Fruit fly (Drosophila melanogaster) whole organism, larva: ENCODE results near the gene CG9393.
A peak's percentile ranks its signal among the peaks of the same experiment; 100 is the strongest.

Experiments
- noc ChIP-seq: fragments of 200-800 bp; sonication (Bioruptor generic); optimal IDR thresholded peaks from 3 replicates; lab custom pipeline; 2019; ENCODE audit warnings: missing biosample characterization, mild to moderate bottlenecking, missing genetic modification characterization, moderate library complexity

The CG9393 gene

DNA sequence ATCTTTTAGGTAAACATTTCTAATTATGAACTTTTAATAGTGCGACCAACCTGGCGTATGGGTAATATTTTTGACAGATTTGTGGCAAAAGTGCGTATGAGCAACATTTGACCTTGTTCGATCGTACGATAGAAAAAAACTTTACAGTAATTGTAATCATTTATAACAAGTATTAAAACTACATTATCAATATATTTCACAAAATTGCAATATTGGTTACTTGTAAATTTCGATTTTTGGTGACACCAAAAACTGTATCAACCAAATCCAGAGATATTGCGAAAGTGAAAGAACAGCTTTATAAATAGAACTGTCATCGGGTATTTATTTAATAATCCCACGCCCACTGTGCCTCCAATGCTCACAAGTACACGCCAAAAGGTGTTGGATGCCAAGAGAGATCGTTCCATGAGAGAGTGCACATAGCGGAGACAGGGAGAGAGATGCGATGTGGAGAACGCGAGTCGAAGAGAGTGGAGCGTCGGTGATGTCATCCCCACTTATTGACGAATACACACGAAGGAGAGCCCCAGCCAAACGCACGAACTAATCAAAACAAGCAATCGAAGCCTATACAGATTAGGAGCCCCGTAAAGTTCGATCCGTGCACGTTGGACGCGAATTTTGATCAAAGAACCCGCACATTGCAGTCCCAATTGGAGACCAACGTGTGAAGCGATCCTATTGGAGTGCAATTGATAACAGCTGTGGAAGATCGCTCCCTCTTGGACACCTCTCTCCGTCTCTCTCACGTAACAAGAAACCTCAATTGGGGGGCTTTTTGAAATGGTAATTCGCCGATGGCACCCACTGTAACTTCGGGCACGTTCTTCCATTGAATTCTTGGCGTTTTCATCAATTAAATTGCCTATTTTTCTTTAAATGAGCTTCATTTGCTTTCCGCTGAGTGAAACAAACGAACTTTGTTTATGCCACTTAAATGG lies 30.0 kb downstream of the CG9393 start:
- TF ChIP-seq noc (tag; lab: Kevin White, UChicago) = peak; percentile 98

DNA sequence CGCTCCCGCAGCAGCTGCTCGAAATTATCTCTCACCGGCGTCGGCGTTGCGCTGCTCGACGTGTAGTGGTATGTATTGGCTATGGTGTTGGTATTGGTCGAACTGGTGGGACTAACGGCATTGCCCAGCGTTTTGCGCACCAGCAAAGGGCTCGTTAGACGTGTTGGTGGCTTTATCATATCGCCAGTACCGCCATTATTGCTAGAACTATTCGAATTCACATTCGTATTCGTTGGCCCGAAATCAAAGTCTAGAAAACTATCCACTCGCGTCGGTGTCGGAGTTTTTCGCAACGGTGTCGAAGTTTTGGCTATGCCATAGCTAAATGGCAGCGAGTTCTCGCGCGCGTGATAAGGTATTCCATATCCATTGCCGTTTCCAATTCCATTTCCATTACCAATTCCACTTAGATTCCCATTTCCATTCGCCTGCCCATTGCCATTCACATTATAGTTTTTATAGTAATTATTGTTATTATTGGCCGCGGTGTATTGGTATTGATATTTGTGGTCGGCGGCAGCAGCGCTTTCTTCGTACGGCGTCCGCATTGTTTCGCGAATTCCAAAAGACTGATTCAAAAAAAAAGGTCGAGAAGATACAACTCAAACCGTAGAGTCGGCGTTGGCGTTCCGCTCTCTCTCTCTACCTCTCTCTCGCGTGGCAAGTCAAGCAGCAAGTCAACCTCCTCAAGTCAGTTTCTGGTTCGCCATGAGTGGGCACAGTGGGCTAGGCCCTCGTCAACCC lies 30.9 kb downstream of the CG9393 start, which contains the start of gene by:
by (minus strand) TSS at position 575 of the 744 bp plus-strand sequence.
- no peak for TF ChIP-seq noc (tag; lab: Kevin White, UChicago)

DNA sequence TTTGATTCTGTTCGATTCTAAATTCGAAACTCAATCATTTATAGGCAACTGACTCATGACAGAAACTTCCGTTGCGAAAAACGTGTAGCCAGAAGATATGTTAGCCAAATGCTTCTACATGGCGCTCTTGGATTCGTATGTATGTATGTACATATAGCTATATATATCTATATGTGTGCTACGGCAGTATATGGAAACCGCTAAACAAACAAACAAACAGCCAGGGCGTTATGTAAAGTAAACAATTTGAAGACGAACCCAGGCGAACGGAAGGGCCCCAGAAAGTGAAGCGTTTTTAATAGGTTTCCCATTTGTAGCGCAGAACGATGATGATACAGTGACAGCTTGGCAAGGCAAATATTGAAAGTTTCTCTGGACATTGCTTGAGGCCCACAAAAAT lies 33.6 kb downstream of the CG9393 start:
- no peak for TF ChIP-seq noc (tag; lab: Kevin White, UChicago)

DNA sequence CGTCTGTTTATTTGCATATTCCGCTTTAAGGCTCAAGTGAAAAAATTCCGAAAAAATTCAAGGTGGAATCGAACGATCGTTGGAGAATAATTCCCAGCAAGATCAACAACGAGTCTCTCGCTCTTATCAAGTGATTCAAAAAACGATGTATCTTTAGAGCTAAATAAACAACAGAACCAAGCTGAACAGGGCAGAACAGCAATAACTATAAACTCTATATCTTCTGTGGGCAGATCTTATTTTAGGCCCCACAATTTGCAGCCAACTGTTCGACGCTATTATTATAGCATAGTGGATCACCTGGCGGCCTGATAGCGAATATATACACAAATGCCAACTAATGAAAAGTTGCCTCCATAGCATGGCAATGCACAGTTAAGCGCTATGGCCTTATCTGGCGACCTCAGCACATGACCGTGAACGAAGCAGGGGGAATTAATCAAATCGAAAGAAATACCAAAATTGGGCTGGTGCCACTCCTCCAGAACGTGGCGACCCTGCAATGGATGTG lies 34.0 kb downstream of the CG9393 start:
- TF ChIP-seq noc (tag; lab: Kevin White, UChicago) = no peak

DNA sequence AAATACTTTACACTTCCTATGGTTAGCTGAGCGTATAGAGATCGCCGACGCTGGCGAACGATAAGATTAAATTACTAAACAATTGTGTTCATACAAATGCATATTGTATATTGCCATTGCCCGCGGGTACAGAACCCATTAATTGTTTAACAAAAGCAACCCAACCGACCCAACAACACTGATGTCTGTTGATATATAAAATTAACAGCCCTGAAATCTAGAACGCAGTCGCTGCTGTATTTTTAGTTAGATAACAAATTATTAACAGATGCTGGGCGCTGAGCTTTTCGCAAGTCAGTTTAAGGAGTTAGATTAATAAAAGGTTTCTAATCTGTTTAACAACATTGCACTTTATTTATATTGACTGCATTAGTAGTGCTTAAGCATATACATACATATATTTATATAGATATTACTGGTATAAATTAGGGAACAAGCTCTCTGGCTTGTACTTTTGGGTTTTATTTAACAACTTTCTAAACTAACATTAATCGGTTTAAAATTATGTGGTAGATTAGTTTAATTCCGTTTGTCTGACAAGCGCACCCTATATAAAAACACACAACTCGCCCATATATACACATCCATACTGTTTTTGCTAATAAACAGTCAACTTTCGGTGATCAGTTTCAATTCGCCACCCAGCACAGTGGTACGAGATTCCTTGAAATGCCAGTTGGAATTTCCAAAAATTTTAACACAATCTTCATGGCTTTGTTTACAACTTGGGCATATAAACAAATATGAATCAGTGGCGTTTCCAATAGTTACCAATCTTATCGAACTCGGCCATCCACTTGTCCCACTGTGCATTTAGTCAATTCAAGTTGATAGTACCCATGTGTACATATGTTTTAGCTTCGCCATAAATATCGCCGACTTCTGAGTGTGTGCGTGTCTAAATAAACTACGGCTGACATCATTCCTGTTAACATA lies 35.3 kb downstream of the CG9393 start:
- peak; percentile 96 for TF ChIP-seq noc (tag; lab: Kevin White, UChicago)

DNA sequence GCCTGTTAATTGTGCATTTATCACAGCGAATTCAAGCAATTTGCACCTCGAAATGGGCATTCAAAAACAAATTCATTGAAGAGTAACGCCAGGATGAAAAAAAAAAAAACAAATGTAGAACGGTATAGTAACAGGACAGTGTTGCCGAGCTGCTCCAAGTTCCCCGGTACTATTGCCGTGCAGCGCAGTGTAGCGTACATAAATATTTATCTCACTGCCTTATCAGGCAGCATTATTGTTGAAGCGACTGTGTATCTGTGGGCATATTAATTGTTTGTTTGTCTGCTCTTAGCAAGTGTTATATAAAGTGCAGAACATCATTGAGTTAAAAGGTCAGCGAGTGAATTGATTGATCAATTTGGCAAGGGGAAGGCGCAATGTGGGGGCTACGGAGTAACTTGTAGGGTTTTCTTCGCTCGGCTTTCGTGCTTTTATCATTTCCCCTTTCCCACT lies 47.0 kb downstream of the CG9393 start:
- no peak for TF ChIP-seq noc (tag; lab: Kevin White, UChicago)

DNA sequence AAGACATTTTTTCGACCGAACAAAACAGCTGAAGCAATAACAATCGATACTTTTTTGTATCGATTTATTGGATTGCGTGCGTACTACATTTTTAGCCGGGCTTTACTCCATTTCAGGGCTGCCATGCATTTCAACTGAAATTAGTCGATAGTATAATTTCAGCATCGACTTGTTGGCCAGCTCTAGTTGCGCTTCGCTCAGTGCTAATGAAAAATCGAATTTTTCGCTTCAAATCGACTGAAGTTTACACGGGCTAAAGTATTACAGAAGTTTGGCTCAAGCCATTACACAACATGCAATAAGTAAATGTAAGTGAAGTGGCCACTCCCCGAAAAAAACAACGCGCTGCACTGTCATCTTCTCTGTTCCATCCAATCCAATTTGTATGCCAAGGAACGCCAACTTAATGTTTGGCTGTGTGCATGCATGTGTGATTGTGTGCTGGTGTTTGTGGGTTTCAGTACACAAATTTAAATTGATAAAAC lies 47.6 kb downstream of the CG9393 start, which contains the start of the genes mRpL47, CG8176 and Kdm3:
mRpL47 (minus strand) TSS at position 49 of the 485 bp plus-strand sequence.
CG8176 (plus strand) TSS at position 148 of the 485 bp plus-strand sequence.
Kdm3 (plus strand) TSS at position 148 of the 485 bp plus-strand sequence.
- TF ChIP-seq noc (tag; lab: Kevin White, UChicago) = peak; percentile 42

DNA sequence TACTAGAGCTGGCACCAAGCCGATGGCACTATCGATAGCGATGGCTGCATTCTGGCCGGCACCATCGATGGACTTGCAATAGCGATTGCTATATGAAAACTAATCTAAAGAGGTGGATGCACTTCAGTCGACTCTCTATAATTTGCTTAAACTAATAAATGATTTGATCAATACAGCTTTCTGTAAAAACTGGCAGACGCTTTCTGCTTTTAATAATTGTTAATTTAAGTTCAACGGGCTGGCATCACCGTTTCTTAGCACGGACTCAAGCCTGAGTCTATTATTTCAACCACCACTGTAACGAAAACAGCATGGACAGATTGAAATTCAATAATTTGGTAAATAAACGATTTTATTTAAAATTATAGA lies 50.4 kb downstream of the CG9393 start, which contains the start of the genes Ras85D and Rlb1:
Ras85D (minus strand) TSS at position 16 of the 369 bp plus-strand sequence.
Rlb1 (plus strand) TSS at position 276 of the 369 bp plus-strand sequence.
- TF ChIP-seq noc (tag; lab: Kevin White, UChicago) = peak; percentile 75

DNA sequence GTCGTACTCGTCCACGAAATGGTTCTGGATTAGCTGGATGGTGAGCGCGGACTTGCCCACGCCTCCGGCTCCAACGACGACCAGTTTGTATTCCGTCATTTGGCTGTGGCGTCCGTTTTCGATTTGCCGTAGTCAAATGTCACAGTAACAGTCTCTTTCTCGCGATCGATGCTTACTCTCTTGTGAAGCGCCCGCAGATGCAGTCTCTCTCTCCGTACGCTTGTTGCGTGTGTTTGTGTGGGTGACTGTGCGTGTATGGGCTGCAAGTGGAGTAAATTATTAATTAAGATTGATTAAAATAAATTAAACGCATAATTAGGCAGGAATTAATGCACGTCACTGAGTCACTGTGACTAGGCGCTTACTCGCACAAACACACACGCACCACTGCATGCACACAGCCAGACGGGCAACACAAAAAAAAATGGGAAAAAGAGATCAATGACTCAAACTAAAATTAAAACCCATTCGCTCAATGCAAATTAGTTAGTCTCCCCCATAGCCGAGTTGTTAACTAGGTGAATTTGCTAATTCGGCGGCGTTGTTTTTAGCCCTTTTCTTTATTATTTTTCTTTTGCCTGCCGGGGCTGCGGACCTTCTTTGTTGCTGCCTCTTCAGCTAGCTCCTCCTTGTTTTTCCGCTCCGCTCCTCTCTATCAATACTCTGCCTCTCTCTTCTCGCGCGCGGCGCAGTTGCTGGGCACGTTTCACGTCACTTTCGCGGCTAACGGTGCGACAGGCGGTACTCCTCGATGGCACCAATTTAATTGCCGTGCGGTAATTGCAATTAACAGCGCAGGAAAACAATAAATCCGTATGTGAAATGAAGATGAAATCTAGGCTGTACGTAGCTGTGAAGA lies 51.1 kb downstream of the CG9393 start:
- TF ChIP-seq noc (tag; lab: Kevin White, UChicago) = no peak
